Worm (Caenorhabditis elegans) whole organism, L4 larva: ENCODE measurements around the gene nas-7.

ENCODE experiments used
- D1046.2 ChIP-seq: fragments of 200-800 bp; sonication (Bioruptor generic); IDR thresholded peaks from 2 replicates; pipeline ENCODE4 v1.3.6; 2022; ENCODE audit warnings: missing genetic modification characterization, missing compliant biosample characterization
- R02D3.7 ChIP-seq: fragments of 150-350 bp; sonication (generic microtip); optimal IDR thresholded peaks from 3 replicates; lab custom pipeline; 2014; ENCODE audit warnings: missing biosample characterization, missing genetic modification characterization
- T26A8.4 ChIP-seq: fragments of 200-800 bp; sonication (Bioruptor generic); IDR thresholded peaks from 2 replicates; pipeline ENCODE4 v1.3.6; 2022; ENCODE audit warnings: missing genetic modification characterization, missing compliant biosample characterization
- ZK546.5 ChIP-seq, 2 experiments: sonication (generic microtip); optimal IDR thresholded peaks; 2 replicates each; lab custom pipeline; 2017; ENCODE audit warnings: missing biosample characterization in 2 of 2, missing genetic modification characterization in 2 of 2
- daf-12 ChIP-seq: fragments of 150-350 bp; optimal IDR thresholded peaks from 2 replicates; lab custom pipeline; 2014; ENCODE audit warnings: missing biosample characterization, missing genetic modification reagents, missing genetic modification characterization
- dmd-8 ChIP-seq: fragments of 200-800 bp; sonication (Bioruptor generic); IDR thresholded peaks from 2 replicates; pipeline ENCODE4 v1.3.6; 2022; ENCODE audit warnings: missing genetic modification characterization, missing compliant biosample characterization
- nhr-237 ChIP-seq: sonication (generic microtip); optimal IDR thresholded peaks from 2 replicates; lab custom pipeline; 2017; ENCODE audit warnings: missing biosample characterization, missing genetic modification characterization
- nhr-42 ChIP-seq: fragments of 200-800 bp; sonication (Bioruptor generic); IDR thresholded peaks from 2 replicates; pipeline ENCODE4 v1.3.6; 2022; ENCODE audit warnings: missing genetic modification characterization, missing compliant biosample characterization
- nhr-6 ChIP-seq: fragments of 150-350 bp; optimal IDR thresholded peaks from 2 replicates; lab custom pipeline; 2014; ENCODE audit warnings: missing biosample characterization, missing genetic modification characterization
- nhr-76 ChIP-seq: fragments of 150-350 bp; optimal IDR thresholded peaks from 2 replicates; lab custom pipeline; 2014; ENCODE audit warnings: missing biosample characterization, missing genetic modification characterization
- nhr-77 ChIP-seq: fragments of 150-350 bp; optimal IDR thresholded peaks from 2 replicates; lab custom pipeline; 2014; ENCODE audit warnings: missing biosample characterization, missing genetic modification characterization
- skn-1 ChIP-seq: fragments of 150-350 bp; optimal IDR thresholded peaks from 2 replicates; lab custom pipeline; 2014; ENCODE audit warnings: missing biosample characterization, missing genetic modification characterization
- unc-62 ChIP-seq, 3 experiments: fragments of 150-350 bp in 1 of 3; sonication (generic microtip); optimal IDR thresholded peaks in 2 of 3; peaks in 1 of 3; 1 replicate in 1 of 3; 2 replicates in 2 of 3; lab custom pipeline; 2014 to 2017; ENCODE audit warnings: missing biosample characterization in 3 of 3, missing genetic modification characterization in 3 of 3, missing genetic modification reagents in 3 of 3, missing genotype in 1 of 3

- no peak for TF ChIP-seq daf-12 (tag; lab: Kevin White, UChicago)
- no peak for TF ChIP-seq nhr-76 (tag; lab: Kevin White, UChicago)
- TF ChIP-seq nhr-77 (tag; lab: Kevin White, UChicago), result no peak
- TF ChIP-seq skn-1, result no peak
- no peak for TF ChIP-seq dmd-8 (GFP tag; lab: Robert Waterston, UW)
- TF ChIP-seq T26A8.4 (GFP tag; lab: Robert Waterston, UW), result no peak
- TF ChIP-seq nhr-237 (tag; lab: Kevin White, UChicago), result no peak
- no peak for TF ChIP-seq R02D3.7 (tag; lab: Kevin White, UChicago)
- no peak for TF ChIP-seq nhr-6
- TF ChIP-seq ZK546.5 (tag; optimal IDR thresholded peaks at IDR 0.05; lab: Kevin White, UChicago), result no peak
- TF ChIP-seq unc-62 (GFP tag; optimal IDR thresholded peaks at IDR 0.05 in 1 of 2; lab: Kevin White, UChicago), result no peak
- no peak for TF ChIP-seq unc-62 (tag; optimal IDR thresholded peaks at IDR 0.05; lab: Kevin White, UChicago)
- no peak for TF ChIP-seq D1046.2 (GFP tag; lab: Robert Waterston, UW)
- TF ChIP-seq nhr-42 (GFP tag; lab: Robert Waterston, UW), result no peak
Measured at ce11 chrII:7397273-7397840, 5.2 kb downstream of the nas-7 start.
